Worm (Caenorhabditis elegans): Measurements from ENCODE around the gene D1086.2.

DNA sequence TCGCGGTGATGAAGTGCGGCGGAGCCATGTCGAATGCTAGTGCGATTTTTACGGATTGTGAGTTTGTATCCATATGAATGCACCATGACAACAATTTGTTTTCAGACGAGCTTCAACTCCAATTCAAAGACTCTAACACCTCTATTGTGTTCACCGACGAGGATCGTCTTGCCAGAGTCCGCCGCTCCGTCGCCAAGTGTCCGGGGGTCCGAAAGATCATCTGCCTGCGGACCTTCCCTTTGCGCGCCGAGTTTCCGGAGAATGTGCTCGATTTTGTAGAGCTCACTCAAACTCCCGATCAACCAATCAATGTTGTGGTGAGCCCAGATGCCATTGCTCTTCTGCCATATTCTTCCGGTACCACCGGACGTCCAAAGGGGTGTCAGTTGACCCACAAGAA lies 48.6 kb upstream of the D1086.2 start:
- TF ChIP-seq nhr-102 (tag; optimal IDR thresholded peaks at IDR 0.05) (no peak), ceh-82 (tag; optimal IDR thresholded peaks at IDR 0.05) (no peak), skn-1 (tag; optimal IDR thresholded peaks at IDR 0.05) (no peak), nhr-42 (GFP tag; IDR thresholded peaks at IDR 0.05) (no peak), nhr-11 (tag; optimal IDR thresholded peaks at IDR 0.05) (no peak), daf-16 (GFP tag; optimal IDR thresholded peaks at IDR 0.05) (no peak), daf-16 (tag; optimal IDR thresholded peaks at IDR 0.05) (no peak), ZK546.5 (tag; optimal IDR thresholded peaks at IDR 0.05) (no peak), unc-62 (GFP tag; optimal IDR thresholded peaks at IDR 0.05 in 1 of 2) (no peak), unc-62 (tag; optimal IDR thresholded peaks at IDR 0.05) (no peak), mdt-29 (GFP tag; IDR thresholded peaks at IDR 0.05) (no peak), unc-39 (tag; optimal IDR thresholded peaks at IDR 0.05) (no peak), zfp-3 (GFP tag; conservative IDR thresholded peaks at IDR 0.05) (no peak), zip-2 (tag; optimal IDR thresholded peaks at IDR 0.05) (no peak), lim-7 (GFP tag; IDR thresholded peaks at IDR 0.05) (no peak), hlh-11 (tag; optimal IDR thresholded peaks at IDR 0.05) (no peak)

All from whole organism, L4 larva.